Worm (Caenorhabditis elegans) whole organism, mixed stage, embryonic: Measurements from ENCODE around the gene F35A5.8.

Experiments
- ceh-39 ChIP-seq: fragments of 150-350 bp; optimal IDR thresholded peaks from 2 replicates; lab custom pipeline; 2014; ENCODE audit warnings: missing biosample characterization, missing genetic modification characterization
- ces-1 ChIP-seq: fragments of 150-350 bp; optimal IDR thresholded peaks from 2 replicates; lab custom pipeline; 2014; ENCODE audit warnings: missing biosample characterization, missing genetic modification reagents, missing genetic modification characterization
- drap-1 ChIP-seq: fragments of 200-800 bp; sonication (Bioruptor generic); optimal IDR thresholded peaks from 3 replicates; lab custom pipeline; 2018; ENCODE audit warnings: mild to moderate bottlenecking, missing genetic modification characterization, missing compliant biosample characterization
- ham-2 ChIP-seq: fragments of 200-800 bp; sonication (Bioruptor generic); optimal IDR thresholded peaks from 2 replicates; lab custom pipeline; 2018; ENCODE audit warnings: mild to moderate bottlenecking, missing genetic modification characterization, missing compliant biosample characterization
- nhr-2 ChIP-seq: fragments of 150-350 bp; optimal IDR thresholded peaks from 2 replicates; lab custom pipeline; 2014; ENCODE audit warnings: missing biosample characterization, missing genetic modification characterization
- nhr-28 ChIP-seq: fragments of 150-350 bp; optimal IDR thresholded peaks from 2 replicates; lab custom pipeline; 2014; ENCODE audit warnings: missing biosample characterization, missing genetic modification characterization

DNA sequence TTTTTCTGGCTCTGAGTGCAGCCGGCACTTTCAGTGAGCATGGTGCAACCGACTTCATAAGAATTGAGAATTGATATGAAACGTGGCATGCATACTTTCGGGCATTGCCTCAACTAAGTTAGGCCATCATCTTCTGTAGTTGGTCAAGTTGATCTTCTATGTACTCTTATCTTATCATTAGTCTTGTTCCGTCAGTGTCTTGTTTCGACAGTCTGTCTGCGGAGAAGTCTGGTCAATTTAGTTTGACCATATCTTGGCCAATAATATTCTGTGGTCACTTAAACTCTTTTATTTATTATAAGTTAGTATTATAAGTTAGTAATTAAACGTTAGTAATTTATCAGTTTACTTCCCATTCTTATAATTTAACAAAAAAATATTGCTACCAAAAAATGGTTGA is 47.0 kb downstream of the F35A5.8 start:
- TF ChIP-seq ceh-39: no peak
- TF ChIP-seq ces-1: no peak
- no peak for TF ChIP-seq nhr-28
- TF ChIP-seq ham-2 (GFP tag; lab: Kevin White, UChicago): no peak
- TF ChIP-seq drap-1 (GFP tag; lab: Kevin White, UChicago): no peak
- TF ChIP-seq nhr-2: no peak
